Worm (Caenorhabditis elegans) whole organism, young adult: ENCODE data around the gene F53F4.12.

ENCODE experiments used
- C06A6.2 ChIP-seq: fragments of 200-800 bp; sonication (Bioruptor generic); conservative IDR thresholded peaks from 2 replicates; pipeline ENCODE4 v1.3.6; 2022; ENCODE audit warnings: missing genetic modification characterization, missing compliant biosample characterization
- F22D6.2 ChIP-seq: sonication (generic microtip); optimal IDR thresholded peaks from 2 replicates; lab custom pipeline; 2016; ENCODE audit warnings: mild to moderate bottlenecking, missing genetic modification characterization, missing compliant biosample characterization
- F23B12.7 ChIP-seq: sonication (generic microtip); optimal IDR thresholded peaks from 2 replicates; lab custom pipeline; 2017; ENCODE audit warnings: missing genetic modification characterization, mild to moderate bottlenecking, missing compliant biosample characterization, antibody characterized with exemption, moderate library complexity; ENCODE audit not compliant: insufficient read depth
- F33H1.4 ChIP-seq: fragments of 200-800 bp; sonication (Bioruptor generic); IDR thresholded peaks from 2 replicates; pipeline ENCODE4 v1.3.6; 2022; ENCODE audit warnings: missing genetic modification reagents, missing genetic modification characterization, missing compliant biosample characterization
- F57A8.1 ChIP-seq: fragments of 200-800 bp; sonication (Bioruptor generic); optimal IDR thresholded peaks from 2 replicates; lab custom pipeline; 2018; ENCODE audit warnings: mild to moderate bottlenecking, missing genetic modification characterization, moderate library complexity, missing compliant biosample characterization
- T26A5.8 ChIP-seq: sonication (generic microtip); optimal IDR thresholded peaks from 2 replicates; lab custom pipeline; 2016; ENCODE audit warnings: missing genetic modification characterization, missing compliant biosample characterization
- Y53F4B.3 ChIP-seq: fragments of 200-800 bp; sonication (Bioruptor generic); IDR thresholded peaks from 2 replicates; pipeline ENCODE4 v1.3.6; 2022; ENCODE audit warnings: missing genetic modification reagents, missing genetic modification characterization, missing compliant biosample characterization
- Y95B8A.8 ChIP-seq: fragments of 200-800 bp; sonication (Bioruptor generic); IDR thresholded peaks from 2 replicates; pipeline ENCODE4 v1.3.6; 2022; ENCODE audit warnings: missing genetic modification reagents, missing genetic modification characterization, missing compliant biosample characterization
- ama-1 ChIP-seq, 3 experiments: fragments of 150-350 bp in 1 of 3; sonication (generic microtip) in 2 of 3; optimal IDR thresholded peaks; 2 replicates each; lab custom pipeline; 2014 to 2018; ENCODE audit warnings: missing biosample characterization in 2 of 3, missing genetic modification characterization in 2 of 3, missing genetic modification reagents in 2 of 3
- aptf-2 ChIP-seq: fragments of 200-800 bp; sonication (Bioruptor generic); conservative IDR thresholded peaks from 2 replicates; pipeline ENCODE4 v1.3.6; 2022; ENCODE audit warnings: missing genetic modification reagents, missing genetic modification characterization, missing compliant biosample characterization
- bed-1 ChIP-seq: fragments of 200-800 bp; sonication (Bioruptor generic); IDR thresholded peaks from 2 replicates; pipeline ENCODE4 v1.3.6; 2022; ENCODE audit warnings: missing genetic modification reagents, missing genetic modification characterization, missing compliant biosample characterization
- cebp-1 ChIP-seq, 2 experiments: fragments of 200-800 bp in 1 of 2; sonication (Bioruptor generic) in 1 of 2; sonication (generic microtip) in 1 of 2; IDR thresholded peaks in 1 of 2; optimal IDR thresholded peaks in 1 of 2; 2 replicates each; pipeline versions ENCODE4 v1.3.6 to Lab custom; 2017 to 2022; ENCODE audit warnings: missing compliant biosample characterization in 2 of 2, missing genetic modification characterization in 2 of 2, mild to moderate bottlenecking in 1 of 2, missing genetic modification reagents in 1 of 2, moderate library complexity in 1 of 2
- cebp-2 ChIP-seq: fragments of 200-800 bp; sonication (Bioruptor generic); IDR thresholded peaks from 2 replicates; pipeline ENCODE4 v1.3.6; 2022; ENCODE audit warnings: missing genetic modification characterization, missing compliant biosample characterization
- ceh-100 ChIP-seq: fragments of 200-800 bp; sonication (Bioruptor generic); IDR thresholded peaks from 2 replicates; pipeline ENCODE4 v1.3.6; 2022; ENCODE audit warnings: missing genetic modification reagents, missing genetic modification characterization, missing compliant biosample characterization
- ceh-40 ChIP-seq: fragments of 200-800 bp; sonication (Bioruptor generic); IDR thresholded peaks from 2 replicates; pipeline ENCODE4 v1.3.6; 2022; ENCODE audit warnings: missing genetic modification characterization, missing compliant biosample characterization
- ceh-58 ChIP-seq: fragments of 200-800 bp; sonication (Bioruptor generic); IDR thresholded peaks from 2 replicates; pipeline ENCODE4 v1.3.6; 2022; ENCODE audit warnings: missing genetic modification characterization, missing compliant biosample characterization
- die-1 ChIP-seq: sonication (generic microtip); optimal IDR thresholded peaks from 2 replicates; lab custom pipeline; 2016; ENCODE audit warnings: missing genotype, mild to moderate bottlenecking, missing genetic modification characterization, missing compliant biosample characterization
- dpl-1 ChIP-seq: fragments of 150-350 bp; optimal IDR thresholded peaks from 2 replicates; lab custom pipeline; 2014; ENCODE audit warnings: missing biosample characterization, missing genetic modification reagents, missing genetic modification characterization
- egl-44 ChIP-seq: fragments of 200-800 bp; sonication (Bioruptor generic); IDR thresholded peaks from 2 replicates; pipeline ENCODE4 v1.3.6; 2022; ENCODE audit warnings: missing genetic modification reagents, missing genetic modification characterization, missing compliant biosample characterization
- ets-4 ChIP-seq: fragments of 200-800 bp; sonication (Bioruptor generic); optimal IDR thresholded peaks from 2 replicates; lab custom pipeline; 2018; ENCODE audit warnings: mild to moderate bottlenecking, missing genetic modification characterization, missing compliant biosample characterization
- him-1 ChIP-seq: sonication (generic microtip); optimal IDR thresholded peaks from 2 replicates; lab custom pipeline; 2016; ENCODE audit warnings: missing genotype, missing genetic modification reagents, missing genetic modification characterization, missing compliant biosample characterization
- hlh-12 ChIP-seq: sonication (generic microtip); optimal IDR thresholded peaks from 2 replicates; lab custom pipeline; 2016; ENCODE audit warnings: missing genetic modification characterization, missing compliant biosample characterization
- hlh-26 ChIP-seq: fragments of 200-800 bp; sonication (Bioruptor generic); conservative IDR thresholded peaks from 2 replicates; pipeline ENCODE4 v1.3.6; 2022; ENCODE audit warnings: missing genetic modification reagents, missing genetic modification characterization, missing compliant biosample characterization
- hmg-1.2 ChIP-seq: fragments of 200-800 bp; sonication (Bioruptor generic); IDR thresholded peaks from 2 replicates; pipeline ENCODE4 v1.3.6; 2022; ENCODE audit warnings: missing genetic modification reagents, missing genetic modification characterization, missing compliant biosample characterization
- hsf-1 ChIP-seq: fragments of 200-800 bp; sonication (Bioruptor generic); IDR thresholded peaks from 2 replicates; pipeline ENCODE4 v1.3.6; 2022; ENCODE audit warnings: missing genetic modification reagents, missing genetic modification characterization, missing compliant biosample characterization
- lag-1 ChIP-seq: fragments of 200-800 bp; sonication (Bioruptor generic); IDR thresholded peaks from 2 replicates; pipeline ENCODE4 v1.3.6; 2022; ENCODE audit warnings: missing genetic modification reagents, missing genetic modification characterization, missing compliant biosample characterization
- lin-35 ChIP-seq, 3 experiments: fragments of 150-350 bp in 2 of 3; sonication (generic microtip) in 1 of 3; optimal IDR thresholded peaks; 2 replicates each; lab custom pipeline; 2014 to 2018; ENCODE audit warnings: missing biosample characterization in 3 of 3, missing genetic modification characterization in 3 of 3, missing genetic modification reagents in 3 of 3
- lir-1 ChIP-seq: fragments of 200-800 bp; sonication (Bioruptor generic); conservative IDR thresholded peaks from 2 replicates; pipeline ENCODE4 v1.3.6; 2022; ENCODE audit warnings: missing genetic modification reagents, missing genetic modification characterization, missing compliant biosample characterization
- lsl-1 ChIP-seq: fragments of 200-800 bp; sonication (Bioruptor generic); optimal IDR thresholded peaks from 2 replicates; lab custom pipeline; 2018; ENCODE audit warnings: mild to moderate bottlenecking, missing genetic modification characterization, moderate library complexity, missing compliant biosample characterization
- madf-10 ChIP-seq: sonication (generic microtip); optimal IDR thresholded peaks from 2 replicates; lab custom pipeline; 2016; ENCODE audit warnings: mild to moderate bottlenecking, missing genetic modification characterization, missing compliant biosample characterization
- madf-6 ChIP-seq: fragments of 200-800 bp; sonication (Bioruptor generic); IDR thresholded peaks from 2 replicates; pipeline ENCODE4 v1.3.6; 2022; ENCODE audit warnings: missing genetic modification reagents, missing genetic modification characterization, missing compliant biosample characterization
- madf-8 ChIP-seq: fragments of 200-800 bp; sonication (Bioruptor generic); conservative IDR thresholded peaks from 2 replicates; pipeline ENCODE4 v1.3.6; 2022; ENCODE audit warnings: missing genetic modification reagents, missing genetic modification characterization, missing compliant biosample characterization
- mcd-1 ChIP-seq: fragments of 200-800 bp; sonication (Bioruptor generic); IDR thresholded peaks from 2 replicates; pipeline ENCODE4 v1.3.6; 2022; ENCODE audit warnings: missing genetic modification reagents, missing genetic modification characterization, missing compliant biosample characterization
- nfya-2 ChIP-seq: fragments of 200-800 bp; sonication (Bioruptor generic); IDR thresholded peaks from 2 replicates; pipeline ENCODE4 v1.3.6; 2022; ENCODE audit warnings: missing genetic modification reagents, missing genetic modification characterization, missing compliant biosample characterization
- nhr-90 ChIP-seq: sonication (generic microtip); optimal IDR thresholded peaks from 2 replicates; lab custom pipeline; 2016; ENCODE audit warnings: missing genotype, mild to moderate bottlenecking, missing genetic modification characterization, missing compliant biosample characterization
- pbrm-1 ChIP-seq: fragments of 200-800 bp; sonication (Bioruptor generic); IDR thresholded peaks from 2 replicates; pipeline ENCODE4 v1.3.6; 2022; ENCODE audit warnings: missing genetic modification reagents, missing genetic modification characterization, missing compliant biosample characterization
- pha-4 ChIP-seq: fragments of 150-350 bp; sonication (generic microtip); optimal IDR thresholded peaks from 2 replicates; lab custom pipeline; 2014; ENCODE audit warnings: missing biosample characterization, missing genetic modification reagents, missing genetic modification characterization
- rec-8 ChIP-seq, 2 experiments: sonication (generic microtip); optimal IDR thresholded peaks; 2 replicates each; lab custom pipeline; 2016; ENCODE audit warnings: mild to moderate bottlenecking in 2 of 2, missing genetic modification characterization in 2 of 2, missing genetic modification reagents in 2 of 2, missing genotype in 2 of 2, missing biosample characterization in 1 of 2, missing compliant biosample characterization in 1 of 2, moderate library complexity in 1 of 2
- snpc-1.1 ChIP-seq: sonication (generic microtip); optimal IDR thresholded peaks from 2 replicates; lab custom pipeline; 2017; ENCODE audit warnings: missing genetic modification characterization, mild to moderate bottlenecking, missing compliant biosample characterization, antibody characterized with exemption, moderate library complexity, missing genotype, missing genetic modification reagents; ENCODE audit not compliant: insufficient read depth
- snpc-1.3 ChIP-seq: sonication (generic microtip); optimal IDR thresholded peaks from 2 replicates; lab custom pipeline; 2017; ENCODE audit warnings: missing genetic modification characterization, mild to moderate bottlenecking, missing compliant biosample characterization, antibody characterized with exemption, moderate library complexity, missing genotype, missing genetic modification reagents; ENCODE audit not compliant: insufficient read depth
- tbp1 ChIP-seq: fragments of 200-800 bp; sonication (Bioruptor generic); optimal IDR thresholded peaks from 2 replicates; lab custom pipeline; 2018; ENCODE audit warnings: mild to moderate bottlenecking, missing genetic modification characterization, missing compliant biosample characterization
- unc-62 ChIP-seq: fragments of 150-350 bp; optimal IDR thresholded peaks from 2 replicates; lab custom pipeline; 2014; ENCODE audit warnings: missing biosample characterization, missing genetic modification reagents, missing genetic modification characterization
- ztf-18 ChIP-seq: sonication (generic microtip); optimal IDR thresholded peaks from 2 replicates; lab custom pipeline; 2016; ENCODE audit warnings: missing genotype, mild to moderate bottlenecking, missing genetic modification characterization, missing compliant biosample characterization
- ztf-22 ChIP-seq: fragments of 200-800 bp; sonication (Bioruptor generic); optimal IDR thresholded peaks from 2 replicates; lab custom pipeline; 2018; ENCODE audit warnings: mild to moderate bottlenecking, missing genetic modification characterization, moderate library complexity, missing compliant biosample characterization
- ztf-25 ChIP-seq: fragments of 200-800 bp; sonication (Bioruptor generic); IDR thresholded peaks from 2 replicates; pipeline ENCODE4 v1.3.6; 2022; ENCODE audit warnings: missing genetic modification reagents, missing genetic modification characterization, missing compliant biosample characterization
- ztf-26 ChIP-seq: sonication (generic microtip); optimal IDR thresholded peaks from 2 replicates; lab custom pipeline; 2017; ENCODE audit warnings: missing genetic modification characterization, missing compliant biosample characterization
- ztf-3 ChIP-seq: fragments of 200-800 bp; sonication (Bioruptor generic); optimal IDR thresholded peaks from 2 replicates; lab custom pipeline; 2018; ENCODE audit warnings: mild to moderate bottlenecking, missing genetic modification characterization, missing compliant biosample characterization

F53F4.12 gene

DNA sequence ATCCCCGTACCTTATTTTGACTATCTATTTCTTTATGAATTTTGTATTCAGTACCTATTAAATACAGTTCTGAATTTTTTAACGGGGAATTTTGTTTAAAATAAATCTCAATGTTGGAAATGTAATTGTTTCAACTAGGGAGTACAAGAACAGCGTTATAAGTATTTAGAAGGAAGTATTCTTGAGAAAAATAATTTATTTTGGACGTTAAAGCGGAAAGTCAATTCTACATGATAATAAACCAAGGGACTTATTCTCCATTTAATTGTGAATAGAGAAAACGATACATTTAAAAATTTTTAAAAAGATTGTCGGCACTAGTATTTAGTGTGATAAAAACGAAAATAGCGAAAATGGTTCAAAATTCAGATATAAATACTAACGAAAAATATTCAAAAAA is 43.3 kb downstream of the F53F4.12 start:
- TF ChIP-seq lsl-1 (peak; percentile 19), nhr-90 (tag; lab: Kevin White, UChicago) (no peak), F33H1.4 (0 out of 2 replicates have a peak, but pooled peaks have one; percentile 13), F23B12.7 (tag; lab: Kevin White, UChicago) (no peak), T26A5.8 (tag; lab: Kevin White, UChicago) (peak; percentile 4), snpc-1.1 (peak; percentile 27), unc-62 (no peak), cebp-1 (GFP tag; IDR thresholded peaks at IDR 0.05; lab: Robert Waterston, UW) (no peak), cebp-1 (tag; optimal IDR thresholded peaks at IDR 0.05; lab: Kevin White, UChicago) (peak; percentile 44), die-1 (tag; lab: Kevin White, UChicago) (peak; percentile 21), ceh-40 (GFP tag; lab: Robert Waterston, UW) (no peak), ets-4 (GFP tag; lab: Kevin White, UChicago) (no peak), hlh-12 (tag; lab: Kevin White, UChicago) (no peak), C06A6.2 (GFP tag; lab: Robert Waterston, UW) (no peak), nfya-2 (no peak), lir-1 (GFP tag; lab: Robert Waterston, UW) (no peak), F22D6.2 (no peak), ceh-58 (GFP tag; lab: Robert Waterston, UW) (0 out of 2 replicates have a peak, but pooled peaks have one; percentile 12), Y95B8A.8 (GFP tag; lab: Robert Waterston, UW) (peak; percentile 73), hlh-26 (GFP tag; lab: Robert Waterston, UW) (no peak), hmg-1.2 (0 out of 2 replicates have a peak, but pooled peaks have one; percentile 24), madf-8 (GFP tag; lab: Robert Waterston, UW) (peak; percentile 34; the same call in 1 of the 2 replicates), dpl-1 (GFP tag; lab: Kevin White, UChicago) (no peak), aptf-2 (GFP tag; lab: Robert Waterston, UW) (no peak), mcd-1 (GFP tag; lab: Robert Waterston, UW) (no peak), pbrm-1 (no peak), madf-6 (GFP tag; lab: Robert Waterston, UW) (peak; percentile 72), snpc-1.3 (peak; percentile 10), pha-4 (no peak), egl-44 (GFP tag; lab: Robert Waterston, UW) (no peak), ztf-22 (GFP tag; lab: Kevin White, UChicago) (no peak), cebp-2 (GFP tag; lab: Robert Waterston, UW) (no peak), ztf-25 (GFP tag; lab: Robert Waterston, UW) (no peak), ztf-3 (no peak), ceh-100 (GFP tag; lab: Robert Waterston, UW) (peak; percentile 59; the same call in 1 of the 2 replicates), rec-8 (tag; optimal IDR thresholded peaks at IDR 0.05; lab: Kevin White, UChicago) (no peak), tbp1 (GFP tag; lab: Kevin White, UChicago) (peak; percentile 45), ztf-26 (tag; lab: Kevin White, UChicago) (no peak), lag-1 (GFP tag; lab: Robert Waterston, UW) (no peak), ama-1 (optimal IDR thresholded peaks at IDR 0.05; lab: Kevin White, UChicago) (no peak), ama-1 (GFP tag; optimal IDR thresholded peaks at IDR 0.05; lab: Kevin White, UChicago) (no peak), lin-35 (GFP tag; optimal IDR thresholded peaks at IDR 0.05; lab: Kevin White, UChicago) (peak in 2 of 3 experiments; percentile 6 to 45), ztf-18 (tag; lab: Kevin White, UChicago) (peak; percentile 24), F57A8.1 (GFP tag; lab: Kevin White, UChicago) (no peak), madf-10 (tag; lab: Kevin White, UChicago) (no peak), bed-1 (GFP tag; lab: Robert Waterston, UW) (no peak), him-1 (tag; lab: Kevin White, UChicago) (peak; percentile 71), Y53F4B.3 (no peak), hsf-1 (GFP tag; lab: Robert Waterston, UW) (peak; percentile 78)
